Fruit fly (Drosophila melanogaster): ENCODE results near the gene CG3164.
A peak's percentile ranks its signal among the peaks of the same experiment; 100 is the strongest.

Gene CG3164

dm6 chr2L:163229-163628 is 32.6 kb upstream of the CG3164 start:
- peak; percentile 64 for TF ChIP-seq kni (GFP tag; optimal IDR thresholded peaks at IDR 0.05)
- TF ChIP-seq CG12769 (tag; optimal IDR thresholded peaks at IDR 0.05): peak; percentile 3
- TF ChIP-seq sug (tag; optimal IDR thresholded peaks at IDR 0.05): peak; percentile 29
- TF ChIP-seq mirr (GFP tag; optimal IDR thresholded peaks at IDR 0.05): peak; percentile 66
- peak; percentile 74 for TF ChIP-seq Med (GFP tag)
- no peak for TF ChIP-seq CG12104 (GFP tag; optimal IDR thresholded peaks at IDR 0.05)
- no peak for TF ChIP-seq CG11560 (tag; IDR thresholded peaks at IDR 0.05)
- peak; percentile 16 for TF ChIP-seq exex (tag; optimal IDR thresholded peaks at IDR 0.05)
- no peak for TF ChIP-seq CG8290 (GFP tag; optimal IDR thresholded peaks at IDR 0.05)
- peak in 1 of 2 experiments; percentile 30 for TF ChIP-seq CG8290 (tag; optimal IDR thresholded peaks at IDR 0.05)
- TF ChIP-seq ash1 (GFP tag; optimal IDR thresholded peaks at IDR 0.05): peak; percentile 63

DNA sequence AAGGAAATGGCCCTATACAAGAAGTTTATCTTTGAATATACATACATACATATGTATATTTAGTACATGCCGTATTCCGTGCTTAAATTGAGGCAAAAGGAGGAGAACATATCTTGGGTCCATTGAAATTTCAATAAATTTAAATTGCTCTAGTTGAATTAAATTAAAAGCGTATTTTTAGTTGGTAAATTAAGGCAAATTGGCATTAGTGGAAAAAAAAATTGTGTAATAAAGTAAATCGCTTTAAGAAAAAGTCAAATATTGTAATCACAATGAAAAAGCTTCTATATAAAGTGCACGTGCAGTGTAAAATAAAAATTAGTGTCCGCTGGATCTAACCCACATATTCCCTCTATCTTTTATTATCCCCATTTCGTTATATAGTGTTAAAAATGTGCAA is 31.6 kb upstream of the CG3164 start:
- peak; percentile 11 for TF ChIP-seq dmrt11E (tag; optimal IDR thresholded peaks at IDR 0.05)
- peak; percentile 2 for TF ChIP-seq nmo (GFP tag; optimal IDR thresholded peaks at IDR 0.05)
- TF ChIP-seq mld (GFP tag; IDR thresholded peaks at IDR 0.05; ENCODE audit: partially characterized antibody): no peak
- peak; percentile 2 for TF ChIP-seq Sox102F (GFP tag; optimal IDR thresholded peaks at IDR 0.05)
- peak in 1 of 2 experiments; percentile 69 for TF ChIP-seq eve (GFP tag; optimal IDR thresholded peaks at IDR 0.05)
- TF ChIP-seq D19A (tag; optimal IDR thresholded peaks at IDR 0.05): peak; percentile 59
- TF ChIP-seq gem (tag; optimal IDR thresholded peaks at IDR 0.05): peak; percentile 35
- TF ChIP-seq CG18262 (tag; optimal IDR thresholded peaks at IDR 0.05): peak; percentile 14
- no peak for TF ChIP-seq al (GFP tag; IDR thresholded peaks at IDR 0.05)
- TF ChIP-seq tna (GFP tag; IDR thresholded peaks at IDR 0.05; ENCODE audit: partially characterized antibody): no peak

dm6 chr2L:161453-162175 is 31.0 kb upstream of the CG3164 start:
- TF ChIP-seq CG12071 (GFP tag; optimal IDR thresholded peaks at IDR 0.05) (peak; percentile 32), nom (GFP tag; optimal IDR thresholded peaks at IDR 0.05) (peak; percentile 51), mam (GFP tag; optimal IDR thresholded peaks at IDR 0.05) (no peak), CG2199 (GFP tag; IDR thresholded peaks at IDR 0.05) (no peak), ssp (GFP tag; IDR thresholded peaks at IDR 0.05) (no peak), CG14710 (tag; optimal IDR thresholded peaks at IDR 0.05) (no peak), CG8924 (tag; optimal IDR thresholded peaks at IDR 0.05) (peak; percentile 52), CG7372 (GFP tag; IDR thresholded peaks at IDR 0.05) (no peak), GATAe (GFP tag; conservative IDR thresholded peaks at IDR 0.05) (no peak), lilli (GFP tag; optimal IDR thresholded peaks at IDR 0.05) (no peak), CG7786 (GFP tag; optimal IDR thresholded peaks at IDR 0.05) (peak; percentile 16), CG11696 (GFP tag; IDR thresholded peaks at IDR 0.05) (no peak), HLH3B (GFP tag; IDR thresholded peaks at IDR 0.05) (no peak), CG10959 (GFP tag; IDR thresholded peaks at IDR 0.05) (no peak), bowl (GFP tag; IDR thresholded peaks at IDR 0.05) (no peak), CG43689 (GFP tag; IDR thresholded peaks at IDR 0.05) (no peak), CG2875 (GFP tag; optimal IDR thresholded peaks at IDR 0.05) (no peak), Bteb2 (GFP tag; optimal IDR thresholded peaks at IDR 0.05) (no peak), HmgZ (tag; optimal IDR thresholded peaks at IDR 0.05) (peak; percentile 9), CG34224 (GFP tag; IDR thresholded peaks at IDR 0.05; ENCODE audit: partially characterized antibody) (no peak), Oaz (GFP tag; IDR thresholded peaks at IDR 0.05) (no peak), CG7987 (GFP tag; optimal IDR thresholded peaks at IDR 0.05) (peak; percentile 69), lov (optimal IDR thresholded peaks at IDR 0.05) (no peak), lov (GFP tag; IDR thresholded peaks at IDR 0.05) (no peak), Nf-YA (GFP tag; IDR thresholded peaks at IDR 0.05) (no peak), dmrt11E (tag; optimal IDR thresholded peaks at IDR 0.05) (no peak), TFAM (GFP tag; optimal IDR thresholded peaks at IDR 0.05) (no peak), Ptx1 (GFP tag; IDR thresholded peaks at IDR 0.05) (no peak), CG18619 (GFP tag; optimal IDR thresholded peaks at IDR 0.05) (peak; percentile 51)

Measured in whole organism, embryonic.